Worm (Caenorhabditis elegans) whole organism, young adult: ENCODE measurements around the gene ZC302.3.

Experiments
- Y67H2A.10 ChIP-seq: fragments of 200-800 bp; sonication (Bioruptor generic); conservative IDR thresholded peaks from 2 replicates; pipeline ENCODE4 v1.3.6; 2022; ENCODE audit warnings: missing genetic modification reagents, missing genetic modification characterization, missing compliant biosample characterization
- akir-1 ChIP-seq: fragments of 200-800 bp; sonication (Bioruptor generic); optimal IDR thresholded peaks from 2 replicates; lab custom pipeline; 2018; ENCODE audit warnings: mild to moderate bottlenecking, missing genetic modification characterization, moderate library complexity, missing compliant biosample characterization
- ama-1 ChIP-seq, 3 experiments: fragments of 150-350 bp in 1 of 3; sonication (generic microtip) in 2 of 3; optimal IDR thresholded peaks; 2 replicates each; lab custom pipeline; 2014 to 2018; ENCODE audit warnings: missing biosample characterization in 2 of 3, missing genetic modification characterization in 2 of 3, missing genetic modification reagents in 2 of 3
- attf-6 ChIP-seq: fragments of 200-800 bp; sonication (Bioruptor generic); IDR thresholded peaks from 2 replicates; pipeline ENCODE4 v1.3.6; 2022; ENCODE audit warnings: missing genetic modification reagents, missing genetic modification characterization, missing compliant biosample characterization
- bed-1 ChIP-seq: fragments of 200-800 bp; sonication (Bioruptor generic); IDR thresholded peaks from 2 replicates; pipeline ENCODE4 v1.3.6; 2022; ENCODE audit warnings: missing genetic modification reagents, missing genetic modification characterization, missing compliant biosample characterization
- efl-1 ChIP-seq: fragments of 150-350 bp; optimal IDR thresholded peaks from 2 replicates; lab custom pipeline; 2014; ENCODE audit warnings: missing biosample characterization, missing genetic modification reagents, missing genetic modification characterization
- egl-18 ChIP-seq: fragments of 200-800 bp; sonication (Bioruptor generic); IDR thresholded peaks from 2 replicates; pipeline ENCODE4 v1.3.6; 2022; ENCODE audit warnings: missing genetic modification reagents, missing genetic modification characterization, missing compliant biosample characterization
- egl-44 ChIP-seq: fragments of 200-800 bp; sonication (Bioruptor generic); IDR thresholded peaks from 2 replicates; pipeline ENCODE4 v1.3.6; 2022; ENCODE audit warnings: missing genetic modification reagents, missing genetic modification characterization, missing compliant biosample characterization
- gei-17 ChIP-seq: fragments of 200-800 bp; sonication (Bioruptor generic); optimal IDR thresholded peaks from 2 replicates; lab custom pipeline; 2018; ENCODE audit warnings: mild to moderate bottlenecking, missing genetic modification characterization, missing compliant biosample characterization
- nhr-120 ChIP-seq: fragments of 200-800 bp; sonication (Bioruptor generic); IDR thresholded peaks from 2 replicates; pipeline ENCODE4 v1.3.6; 2022; ENCODE audit warnings: missing genetic modification characterization, missing compliant biosample characterization
- snpc-4 ChIP-seq, 5 experiments: fragments of 150-350 bp in 1 of 5; sonication (generic microtip) in 4 of 5; optimal IDR thresholded peaks; 2 replicates each; lab custom pipeline; 2014 to 2018; ENCODE audit warnings: missing genetic modification characterization in 5 of 5, missing biosample characterization in 3 of 5, antibody characterized with exemption in 2 of 5, mild to moderate bottlenecking in 2 of 5, missing compliant biosample characterization in 2 of 5, missing genotype in 2 of 5, moderate library complexity in 2 of 5, missing genetic modification reagents in 1 of 5

ce11 chrV:10776528-10777055, 35.3 kb upstream of the ZC302.3 start, which contains the start of gene D1054.5:
- no peak for TF ChIP-seq egl-44 (GFP tag; lab: Robert Waterston, UW)
- TF ChIP-seq gei-17 (GFP tag; lab: Kevin White, UChicago), result no peak
- no peak for TF ChIP-seq egl-18 (GFP tag; lab: Robert Waterston, UW)
- no peak for TF ChIP-seq attf-6 (GFP tag; lab: Robert Waterston, UW)
- no peak for TF ChIP-seq nhr-120 (GFP tag; lab: Robert Waterston, UW)
- no peak for TF ChIP-seq snpc-4 (GFP tag; optimal IDR thresholded peaks at IDR 0.05; lab: Kevin White, UChicago)
- TF ChIP-seq snpc-4 (tag; optimal IDR thresholded peaks at IDR 0.05; lab: Kevin White, UChicago), result no peak
- no peak for TF ChIP-seq Y67H2A.10 (GFP tag; lab: Robert Waterston, UW)
- no peak for TF ChIP-seq akir-1 (GFP tag; lab: Kevin White, UChicago)
- TF ChIP-seq bed-1, result no peak
- no peak for TF ChIP-seq ama-1 (optimal IDR thresholded peaks at IDR 0.05; lab: Kevin White, UChicago)
- no peak for TF ChIP-seq ama-1 (GFP tag; optimal IDR thresholded peaks at IDR 0.05; lab: Kevin White, UChicago)
- TF ChIP-seq efl-1 (GFP tag; lab: Kevin White, UChicago), result no peak
